Fruit fly (Drosophila melanogaster) whole organism, embryonic: ENCODE measurements around the gene pnr.

Experiments used
- CG10431 ChIP-seq: fragments of 200-800 bp; sonication (Bioruptor generic); optimal IDR thresholded peaks from 3 replicates; lab custom pipeline; 2018; ENCODE audit warnings: missing biosample characterization, mild to moderate bottlenecking, missing genetic modification characterization
- CG10462 ChIP-seq: fragments of 200-800 bp; sonication (Bioruptor generic); optimal IDR thresholded peaks from 2 replicates; lab custom pipeline; 2016; ENCODE audit warnings: missing biosample characterization, missing genetic modification characterization
- CG10979 ChIP-seq: fragments of 200-800 bp; sonication (Bioruptor generic); optimal IDR thresholded peaks from 2 replicates; lab custom pipeline; 2018; ENCODE audit warnings: missing biosample characterization, mild to moderate bottlenecking, missing genetic modification characterization, moderate library complexity
- CG11398 ChIP-seq: fragments of 200-800 bp; sonication (Bioruptor generic); optimal IDR thresholded peaks from 2 replicates; lab custom pipeline; 2016; ENCODE audit warnings: missing biosample characterization, missing genetic modification characterization
- CG11456 ChIP-seq: fragments of 200-800 bp; sonication (Bioruptor generic); IDR thresholded peaks from 3 replicates; pipeline ENCODE4 v1.3.6; 2022; ENCODE audit warnings: missing biosample characterization, missing genetic modification characterization
- CG12104 ChIP-seq: fragments of 200-800 bp; sonication (Bioruptor generic); optimal IDR thresholded peaks from 3 replicates; lab custom pipeline; 2016; ENCODE audit warnings: missing biosample characterization, missing genetic modification characterization
- CG12769 ChIP-seq: fragments of 200-800 bp; sonication (Bioruptor generic); optimal IDR thresholded peaks from 2 replicates; lab custom pipeline; 2019; ENCODE audit warnings: missing biosample characterization, mild to moderate bottlenecking, missing genetic modification characterization, moderate library complexity
- CG13287 ChIP-seq: fragments of 200-800 bp; sonication (Bioruptor generic); IDR thresholded peaks from 2 replicates; pipeline ENCODE4 v1.3.6; 2022; ENCODE audit warnings: missing biosample characterization, missing genetic modification characterization; ENCODE audit not compliant: partially characterized antibody
- CG14014 ChIP-seq: fragments of 200-800 bp; sonication (Bioruptor generic); IDR thresholded peaks from 2 replicates; pipeline ENCODE4 v1.3.6; 2022; ENCODE audit warnings: missing biosample characterization, missing genetic modification characterization
- CG15601 ChIP-seq: fragments of 200-800 bp; sonication (Bioruptor generic); optimal IDR thresholded peaks from 3 replicates; lab custom pipeline; 2019; ENCODE audit warnings: missing biosample characterization, mild to moderate bottlenecking, missing genetic modification characterization, moderate library complexity
- CG1647 ChIP-seq: fragments of 200-800 bp; sonication (Bioruptor generic); optimal IDR thresholded peaks from 3 replicates; lab custom pipeline; 2016; ENCODE audit warnings: missing biosample characterization, missing genetic modification characterization
- CG17359 ChIP-seq: fragments of 200-800 bp; sonication (Bioruptor generic); optimal IDR thresholded peaks from 3 replicates; lab custom pipeline; 2018; ENCODE audit warnings: missing biosample characterization, mild to moderate bottlenecking, missing genetic modification characterization, moderate library complexity
- CG31388 ChIP-seq: fragments of 200-800 bp; sonication (Bioruptor generic); optimal IDR thresholded peaks from 2 replicates; lab custom pipeline; 2016; ENCODE audit warnings: missing biosample characterization, missing genetic modification characterization
- CG31441 ChIP-seq: fragments of 200-800 bp; sonication (Bioruptor generic); IDR thresholded peaks from 2 replicates; pipeline ENCODE4 v1.3.6; 2022; ENCODE audit warnings: missing biosample characterization, missing genetic modification characterization
- CG32532 ChIP-seq: fragments of 200-800 bp; sonication (Bioruptor generic); IDR thresholded peaks from 2 replicates; pipeline ENCODE4 v1.3.6; 2022; ENCODE audit warnings: missing biosample characterization, missing genetic modification characterization
- CG34376 ChIP-seq: fragments of 200-800 bp; sonication (Bioruptor generic); optimal IDR thresholded peaks from 2 replicates; lab custom pipeline; 2018; ENCODE audit warnings: missing biosample characterization, mild to moderate bottlenecking, missing genetic modification characterization
- CG34422 ChIP-seq: fragments of 200-800 bp; sonication (Bioruptor generic); IDR thresholded peaks from 3 replicates; pipeline ENCODE4 v1.3.6; 2022; ENCODE audit warnings: missing biosample characterization, missing genetic modification characterization
- CG42726 ChIP-seq: fragments of 200-800 bp; sonication (Bioruptor generic); IDR thresholded peaks from 2 replicates; pipeline ENCODE4 v1.3.6; 2022; ENCODE audit warnings: missing biosample characterization, missing genetic modification characterization; ENCODE audit not compliant: partially characterized antibody
- CG43689 ChIP-seq: fragments of 200-800 bp; sonication (Bioruptor generic); IDR thresholded peaks from 2 replicates; pipeline ENCODE4 v1.3.6; 2022; ENCODE audit warnings: missing biosample characterization, missing genetic modification characterization
- CG6175 ChIP-seq: fragments of 200-800 bp; sonication (Bioruptor generic); IDR thresholded peaks from 3 replicates; pipeline ENCODE4 v1.3.6; 2022; ENCODE audit warnings: missing biosample characterization, missing genetic modification characterization
- CG8089 ChIP-seq: fragments of 200-800 bp; sonication (Bioruptor generic); optimal IDR thresholded peaks from 3 replicates; lab custom pipeline; 2016; ENCODE audit warnings: missing biosample characterization, missing genetic modification characterization
- CG8944 ChIP-seq: fragments of 200-800 bp; sonication (Bioruptor generic); optimal IDR thresholded peaks from 3 replicates; lab custom pipeline; 2016; ENCODE audit warnings: missing biosample characterization, missing genetic modification characterization
- CG9797 ChIP-seq: fragments of 200-800 bp; sonication (Bioruptor generic); optimal IDR thresholded peaks from 3 replicates; lab custom pipeline; 2018; ENCODE audit warnings: missing biosample characterization, mild to moderate bottlenecking, missing genetic modification characterization
- D19B ChIP-seq: fragments of 200-800 bp; sonication (Bioruptor generic); optimal IDR thresholded peaks from 2 replicates; lab custom pipeline; 2017; ENCODE audit warnings: missing biosample characterization, mild to moderate bottlenecking, missing genetic modification characterization
- Dref ChIP-seq: fragments of 200-800 bp; sonication (Bioruptor generic); IDR thresholded peaks from 2 replicates; pipeline ENCODE4 v1.3.6; 2022; ENCODE audit warnings: missing biosample characterization, missing genetic modification characterization
- Gug ChIP-seq: fragments of 200-800 bp; sonication (Bioruptor generic); IDR thresholded peaks from 4 replicates; pipeline ENCODE4 v1.3.6; 2022; ENCODE audit warnings: missing biosample characterization, missing genetic modification characterization
- HLH54F ChIP-seq: fragments of 200-800 bp; sonication (Bioruptor generic); optimal IDR thresholded peaks from 3 replicates; lab custom pipeline; 2016; ENCODE audit warnings: missing biosample characterization, missing genetic modification characterization
- Med ChIP-seq: fragments of 200-800 bp; sonication (Bioruptor generic); peaks from one replicate; lab custom pipeline; 2016; ENCODE audit warnings: missing biosample characterization, missing genetic modification characterization, mild to moderate bottlenecking, inconsistent platforms, moderate library complexity
- Optix ChIP-seq: fragments of 200-800 bp; sonication (Bioruptor generic); IDR thresholded peaks from 3 replicates; pipeline ENCODE4 v1.3.6; 2022; ENCODE audit warnings: missing biosample characterization, missing genetic modification characterization
- Pdp1 ChIP-seq, 2 experiments: fragments of 200-800 bp; sonication (Bioruptor generic); optimal IDR thresholded peaks; 3 replicates each; lab custom pipeline; 2016; ENCODE audit warnings: missing biosample characterization in 2 of 2, missing genetic modification characterization in 2 of 2, mild to moderate bottlenecking in 1 of 2, moderate library complexity in 1 of 2
- Taf1 ChIP-seq: fragments of 200-800 bp; sonication (Bioruptor generic); IDR thresholded peaks from 2 replicates; pipeline ENCODE4 v1.3.6; 2022; ENCODE audit warnings: missing biosample characterization, missing genetic modification characterization
- ash1 ChIP-seq: fragments of 200-800 bp; sonication (Bioruptor generic); optimal IDR thresholded peaks from 2 replicates; lab custom pipeline; 2018; ENCODE audit warnings: missing biosample characterization, mild to moderate bottlenecking, missing genetic modification characterization
- cg ChIP-seq: fragments of 200-800 bp; sonication (Bioruptor generic); optimal IDR thresholded peaks from 3 replicates; lab custom pipeline; 2019; ENCODE audit warnings: missing biosample characterization, mild to moderate bottlenecking, missing genetic modification characterization, moderate library complexity
- dmrt99B ChIP-seq: fragments of 200-800 bp; sonication (Bioruptor generic); optimal IDR thresholded peaks from 2 replicates; lab custom pipeline; 2018; ENCODE audit warnings: missing biosample characterization, mild to moderate bottlenecking, missing genetic modification characterization, moderate library complexity
- dysf ChIP-seq: fragments of 200-800 bp; sonication (Bioruptor generic); IDR thresholded peaks from 3 replicates; pipeline ENCODE4 v1.3.6; 2022; ENCODE audit warnings: missing biosample characterization, missing genetic modification characterization
- ems ChIP-seq: fragments of 200-800 bp; sonication (Bioruptor generic); optimal IDR thresholded peaks from 3 replicates; lab custom pipeline; 2016; ENCODE audit warnings: missing biosample characterization, missing genetic modification characterization
- fru ChIP-seq: fragments of >200 bp; optimal IDR thresholded peaks from 2 replicates; lab custom pipeline; 2017
- gem ChIP-seq: fragments of 200-800 bp; sonication (Bioruptor generic); optimal IDR thresholded peaks from 2 replicates; lab custom pipeline; 2019; ENCODE audit warnings: missing biosample characterization, mild to moderate bottlenecking, missing genetic modification characterization, moderate library complexity
- gsb-n ChIP-seq: fragments of 200-800 bp; sonication (Bioruptor generic); optimal IDR thresholded peaks from 3 replicates; lab custom pipeline; 2018; ENCODE audit warnings: missing biosample characterization, mild to moderate bottlenecking, missing genetic modification characterization
- lmd ChIP-seq: fragments of 200-800 bp; sonication (Bioruptor generic); IDR thresholded peaks from 2 replicates; pipeline ENCODE4 v1.3.6; 2022; ENCODE audit warnings: missing biosample characterization, missing genetic modification characterization
- luna ChIP-seq: fragments of 200-800 bp; sonication (Bioruptor generic); optimal IDR thresholded peaks from 2 replicates; lab custom pipeline; 2016; ENCODE audit warnings: missing biosample characterization, missing genetic modification characterization
- nerfin-2 ChIP-seq: fragments of 200-800 bp; sonication (Bioruptor generic); IDR thresholded peaks from 2 replicates; pipeline ENCODE4 v1.3.6; 2022; ENCODE audit warnings: missing biosample characterization, missing genetic modification characterization; ENCODE audit not compliant: partially characterized antibody
- otp ChIP-seq: fragments of 200-800 bp; sonication (Bioruptor generic); IDR thresholded peaks from 3 replicates; pipeline ENCODE4, ENCODE4 v1.3.6; 2022; ENCODE audit warnings: missing biosample characterization, missing genetic modification characterization
- row ChIP-seq: fragments of 200-800 bp; sonication (Bioruptor generic); IDR thresholded peaks from 3 replicates; pipeline ENCODE4 v1.3.6; 2022; ENCODE audit warnings: missing biosample characterization, missing genetic modification characterization
- sens-2 ChIP-seq: fragments of 200-800 bp; sonication (Bioruptor generic); IDR thresholded peaks from 2 replicates; pipeline ENCODE4 v1.3.6; 2022; ENCODE audit warnings: missing biosample characterization, missing genetic modification characterization
- sisA ChIP-seq: fragments of 200-800 bp; sonication (Bioruptor generic); IDR thresholded peaks from 2 replicates; pipeline ENCODE4 v1.3.6; 2022; ENCODE audit warnings: missing biosample characterization, missing genetic modification characterization
- sug ChIP-seq: fragments of 200-800 bp; optimal IDR thresholded peaks from 2 replicates; lab custom pipeline; 2019; ENCODE audit warnings: missing biosample characterization, mild to moderate bottlenecking, missing genetic modification characterization, moderate library complexity
- tgo ChIP-seq: fragments of 200-800 bp; sonication (Bioruptor generic); IDR thresholded peaks from 3 replicates; pipeline ENCODE4 v1.3.6; 2022; ENCODE audit warnings: missing biosample characterization, missing genetic modification characterization
- zen ChIP-seq: fragments of 200-800 bp; sonication (Bioruptor generic); optimal IDR thresholded peaks from 3 replicates; lab custom pipeline; 2018; ENCODE audit warnings: missing biosample characterization, mild to moderate bottlenecking, missing genetic modification characterization, moderate library complexity

Gene pnr

DNA sequence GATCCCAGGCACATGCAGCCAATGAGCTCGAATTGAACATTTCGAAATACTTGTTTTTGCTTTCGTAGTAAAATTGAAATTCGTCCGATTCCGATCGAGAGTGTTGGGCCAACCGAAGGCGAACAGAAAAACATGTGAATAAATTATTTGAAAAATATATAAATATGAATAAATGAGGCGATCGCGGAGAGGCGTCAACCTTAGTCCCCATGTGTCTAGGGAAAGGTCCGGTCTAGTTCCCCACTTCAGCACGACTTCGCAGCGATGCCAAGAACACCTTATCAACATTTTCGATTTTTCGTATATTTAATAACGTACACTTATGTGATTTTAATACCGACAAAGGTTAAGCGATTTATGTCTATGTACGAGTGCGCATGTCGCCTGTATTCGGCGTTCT lies 34.3 kb upstream of the pnr start:
- peak; percentile 80 for TF ChIP-seq CG34376
- no peak for TF ChIP-seq ash1 (GFP tag; lab: Kevin White, UChicago)
- peak; percentile 58 for TF ChIP-seq sug
- no peak for TF ChIP-seq sisA
- no peak for TF ChIP-seq CG10431
- no peak for TF ChIP-seq CG31441 (GFP tag; lab: Robert Waterston, UW)
- TF ChIP-seq CG15601 (tag; lab: Kevin White, UChicago), result no peak
- TF ChIP-seq otp (GFP tag; lab: Robert Waterston, UW), result no peak
- TF ChIP-seq ems (GFP tag; lab: Kevin White, UChicago), result no peak
- TF ChIP-seq Optix (GFP tag; lab: Robert Waterston, UW), result no peak
- no peak for TF ChIP-seq gsb-n (tag; lab: Kevin White, UChicago)
- TF ChIP-seq CG9797, result no peak
- TF ChIP-seq D19B (GFP tag; lab: Kevin White, UChicago), result peak; percentile 4
- TF ChIP-seq CG12104 (GFP tag; lab: Kevin White, UChicago), result no peak
- no peak for TF ChIP-seq Med (GFP tag; lab: Kevin White, UChicago)
- TF ChIP-seq, all 482 proteins: peak for 3

DNA sequence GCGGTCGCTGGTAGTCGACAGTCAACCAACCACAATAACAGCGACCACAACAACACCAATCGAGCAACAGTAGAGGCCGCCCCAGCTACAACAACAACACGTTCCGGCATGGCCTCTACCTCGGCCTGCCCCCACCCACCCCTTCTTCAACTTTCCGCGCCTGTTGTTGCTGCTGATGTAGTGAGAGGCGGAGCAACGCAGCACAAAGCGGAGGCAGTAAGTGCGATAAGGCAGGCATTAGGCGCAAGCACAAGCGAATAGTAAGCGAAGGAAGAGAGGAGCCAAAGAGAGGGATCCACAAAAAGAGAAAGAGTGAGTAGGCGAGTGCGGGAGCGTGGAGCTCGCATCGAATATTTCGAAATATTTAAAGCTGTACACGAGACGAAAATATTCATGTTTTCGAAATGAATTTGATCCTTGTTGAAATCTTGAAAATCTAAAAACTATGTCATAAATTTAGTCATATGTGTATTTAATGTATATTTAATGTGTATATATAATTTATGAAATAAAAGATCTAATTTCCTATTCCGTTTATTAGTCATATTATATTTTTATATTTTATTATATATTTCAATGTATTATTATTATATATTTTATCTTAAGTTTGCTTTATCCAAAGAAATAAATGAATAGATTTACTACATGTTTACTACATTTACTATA lies 32.6 kb upstream of the pnr start:
- TF ChIP-seq cg (GFP tag; lab: Kevin White, UChicago) (peak; percentile 64), Gug (no peak), CG8089 (no peak), Pdp1 (GFP tag; optimal IDR thresholded peaks at IDR 0.05; lab: Kevin White, UChicago) (peak in 1 of 2 experiments; percentile 15), gem (peak; percentile 57), zen (no peak), CG14014 (GFP tag; lab: Robert Waterston, UW) (peak; percentile 26; the same call in 1 of the 2 replicates), CG34376 (peak; percentile 71), CG11456 (GFP tag; lab: Robert Waterston, UW) (no peak), CG12769 (tag; lab: Kevin White, UChicago) (no peak), CG43689 (GFP tag; lab: Robert Waterston, UW) (no peak), sens-2 (GFP tag; lab: Robert Waterston, UW) (no peak), CG11398 (GFP tag; lab: Kevin White, UChicago) (no peak), tgo (GFP tag; lab: Robert Waterston, UW) (peak; percentile 23; the same call in 1 of the 3 replicates), CG34422 (GFP tag; lab: Robert Waterston, UW) (peak; percentile 11; the same call in 1 of the 3 replicates), dysf (no peak; the same call in 2 of the 3 replicates), sug (peak; percentile 72), Taf1 (GFP tag; lab: Robert Waterston, UW) (no peak), CG31388 (GFP tag; lab: Kevin White, UChicago) (no peak), CG32532 (GFP tag; lab: Robert Waterston, UW) (peak; percentile 32; the same call in 1 of the 2 replicates), CG6175 (peak; percentile 79), CG10462 (no peak), dmrt99B (peak; percentile 7), CG1647 (GFP tag; lab: Kevin White, UChicago) (no peak), luna (GFP tag; lab: Kevin White, UChicago) (no peak), fru (no peak), CG10979 (peak; percentile 0), Dref (GFP tag; lab: Robert Waterston, UW) (0 out of 2 replicates have a peak, but pooled peaks have one; percentile 15), nerfin-2 (peak; percentile 51), CG17359 (no peak), HLH54F (GFP tag; lab: Kevin White, UChicago) (no peak), CG8944 (GFP tag; lab: Kevin White, UChicago) (no peak), lmd (GFP tag; lab: Robert Waterston, UW) (no peak), row (peak; percentile 19; the same call in 1 of the 3 replicates), CG13287 (GFP tag; lab: Robert Waterston, UW) (peak; percentile 25; the same call in 1 of the 2 replicates), CG42726 (GFP tag; lab: Robert Waterston, UW) (0 out of 2 replicates have a peak, but pooled peaks have one; percentile 35)
